Fruit fly (Drosophila melanogaster) whole organism, embryonic: Measurements from ENCODE around the gene kibra.

Experiments
- Atf-2 ChIP-seq: fragments of 200-800 bp; sonication (Bioruptor generic); optimal IDR thresholded peaks from 2 replicates; lab custom pipeline; 2016; ENCODE audit warnings: missing biosample characterization, missing genetic modification characterization
- Bgb ChIP-seq: fragments of 200-800 bp; sonication (Bioruptor generic); IDR thresholded peaks from 2 replicates; pipeline ENCODE4 v1.3.6; 2022; ENCODE audit warnings: missing biosample characterization, missing genetic modification characterization; ENCODE audit not compliant: partially characterized antibody
- CG10209 ChIP-seq: fragments of 200-800 bp; sonication (Bioruptor generic); optimal IDR thresholded peaks from 3 replicates; lab custom pipeline; 2017; ENCODE audit warnings: missing biosample characterization, mild to moderate bottlenecking, missing genetic modification characterization, missing genetic modification reagents
- CG10366 ChIP-seq: fragments of 200-800 bp; sonication (Bioruptor generic); IDR thresholded peaks from 2 replicates; pipeline ENCODE4 v1.3.6; 2022; ENCODE audit warnings: missing biosample characterization, missing genetic modification characterization
- CG11085 ChIP-seq: fragments of 200-800 bp; sonication (Bioruptor generic); IDR thresholded peaks from 2 replicates; pipeline ENCODE4 v1.3.6; 2022; ENCODE audit warnings: missing biosample characterization, missing genetic modification characterization
- CG12155 ChIP-seq: fragments of 200-800 bp; sonication (Bioruptor generic); optimal IDR thresholded peaks from 3 replicates; lab custom pipeline; 2016; ENCODE audit warnings: missing biosample characterization, missing genetic modification characterization
- CG13894 ChIP-seq: fragments of 200-800 bp; sonication (Bioruptor generic); optimal IDR thresholded peaks from 3 replicates; lab custom pipeline; 2018; ENCODE audit warnings: missing biosample characterization, mild to moderate bottlenecking, missing genetic modification characterization, moderate library complexity
- CG15269 ChIP-seq: fragments of 200-800 bp; sonication (Bioruptor generic); optimal IDR thresholded peaks from 2 replicates; lab custom pipeline; 2018; ENCODE audit warnings: missing biosample characterization, mild to moderate bottlenecking, missing genetic modification characterization, moderate library complexity
- CG17612 ChIP-seq: fragments of 200-800 bp; sonication (Bioruptor generic); IDR thresholded peaks from 2 replicates; pipeline ENCODE4 v1.3.6; 2022; ENCODE audit warnings: missing biosample characterization, missing genetic modification characterization
- CG1792 ChIP-seq: fragments of 200-800 bp; sonication (Bioruptor generic); optimal IDR thresholded peaks from 2 replicates; lab custom pipeline; 2016; ENCODE audit warnings: missing biosample characterization, missing genetic modification characterization
- CG18764 ChIP-seq: fragments of 200-800 bp; sonication (Bioruptor generic); optimal IDR thresholded peaks from 3 replicates; lab custom pipeline; 2016; ENCODE audit warnings: missing biosample characterization, missing genetic modification characterization
- CG2712 ChIP-seq: fragments of 200-800 bp; optimal IDR thresholded peaks from 3 replicates; lab custom pipeline; 2019; ENCODE audit warnings: missing biosample characterization, mild to moderate bottlenecking, missing genetic modification characterization, moderate library complexity
- CG2875 ChIP-seq: fragments of 200-800 bp; sonication (Bioruptor generic); optimal IDR thresholded peaks from 2 replicates; lab custom pipeline; 2017; ENCODE audit warnings: missing biosample characterization, mild to moderate bottlenecking, missing genetic modification characterization, missing genetic modification reagents
- CG7372 ChIP-seq: fragments of 200-800 bp; sonication (Bioruptor generic); IDR thresholded peaks from 2 replicates; pipeline ENCODE4 v1.3.6; 2022; ENCODE audit warnings: missing biosample characterization, missing genetic modification characterization
- CG8290 ChIP-seq, 3 experiments: fragments of 200-800 bp; sonication (Bioruptor generic); optimal IDR thresholded peaks; 2 replicates each; lab custom pipeline; 2016 to 2019; ENCODE audit warnings: missing biosample characterization in 3 of 3, missing genetic modification characterization in 3 of 3, mild to moderate bottlenecking in 2 of 3, moderate library complexity in 1 of 3
- CG9437 ChIP-seq: fragments of 200-800 bp; sonication (Bioruptor generic); optimal IDR thresholded peaks from 2 replicates; lab custom pipeline; 2018; ENCODE audit warnings: missing biosample characterization, mild to moderate bottlenecking, missing genetic modification characterization
- CG9817 ChIP-seq: fragments of 200-800 bp; sonication (Bioruptor generic); optimal IDR thresholded peaks from 2 replicates; lab custom pipeline; 2018; ENCODE audit warnings: missing biosample characterization, mild to moderate bottlenecking, missing genetic modification characterization, moderate library complexity
- CoRest ChIP-seq: fragments of 200-800 bp; sonication (Bioruptor generic); optimal IDR thresholded peaks from 3 replicates; lab custom pipeline; 2018; ENCODE audit warnings: missing biosample characterization, mild to moderate bottlenecking, missing genetic modification characterization, moderate library complexity
- Fer2 ChIP-seq: fragments of 200-800 bp; sonication (Bioruptor generic); optimal IDR thresholded peaks from 2 replicates; lab custom pipeline; 2018; ENCODE audit warnings: missing biosample characterization, mild to moderate bottlenecking, missing genetic modification characterization, moderate library complexity
- Hey ChIP-seq: fragments of 200-800 bp; sonication (Bioruptor generic); optimal IDR thresholded peaks from 3 replicates; lab custom pipeline; 2018; ENCODE audit warnings: missing biosample characterization, mild to moderate bottlenecking, missing genetic modification characterization
- Hmr ChIP-seq: fragments of 200-800 bp; sonication (Bioruptor generic); optimal IDR thresholded peaks from 3 replicates; lab custom pipeline; 2017; ENCODE audit warnings: mild to moderate bottlenecking, missing biosample characterization, missing genetic modification reagents, missing genetic modification characterization
- Scr ChIP-seq: fragments of 200-800 bp; sonication (Bioruptor generic); IDR thresholded peaks from 2 replicates; pipeline ENCODE4 v1.3.6; 2022; ENCODE audit warnings: missing biosample characterization, missing genetic modification characterization; ENCODE audit not compliant: partially characterized antibody
- Usf ChIP-seq: fragments of 200-800 bp; sonication (Bioruptor generic); optimal IDR thresholded peaks from 2 replicates; lab custom pipeline; 2017; ENCODE audit warnings: missing genotype, missing biosample characterization, missing genetic modification characterization
- Xrp1 ChIP-seq: fragments of 200-800 bp; sonication (Bioruptor generic); IDR thresholded peaks from 2 replicates; pipeline ENCODE4 v1.3.6; 2022; ENCODE audit warnings: missing biosample characterization, missing genetic modification characterization
- ase ChIP-seq: fragments of 200-800 bp; sonication (Bioruptor generic); IDR thresholded peaks from 3 replicates; pipeline ENCODE4 v1.3.6; 2022; ENCODE audit warnings: missing biosample characterization, missing genetic modification characterization
- ato ChIP-seq: fragments of 200-800 bp; sonication (Bioruptor generic); IDR thresholded peaks from 2 replicates; pipeline ENCODE4 v1.3.6; 2022; ENCODE audit warnings: missing biosample characterization, missing genetic modification characterization; ENCODE audit not compliant: partially characterized antibody
- crol ChIP-seq: fragments of 200-800 bp; sonication (Bioruptor generic); IDR thresholded peaks from 2 replicates; pipeline ENCODE4 v1.3.6; 2022; ENCODE audit warnings: missing biosample characterization, missing genetic modification characterization
- dati ChIP-seq: fragments of 200-800 bp; sonication (Bioruptor generic); IDR thresholded peaks from 2 replicates; pipeline ENCODE4 v1.3.6; 2022; ENCODE audit warnings: missing biosample characterization, missing genetic modification characterization
- dimm ChIP-seq: fragments of 200-800 bp; sonication (Bioruptor generic); IDR thresholded peaks from 2 replicates; pipeline ENCODE4 v1.3.6; 2022; ENCODE audit warnings: missing biosample characterization, missing genetic modification characterization
- dysf ChIP-seq: fragments of 200-800 bp; sonication (Bioruptor generic); IDR thresholded peaks from 3 replicates; pipeline ENCODE4 v1.3.6; 2022; ENCODE audit warnings: missing biosample characterization, missing genetic modification characterization
- eve ChIP-seq, 2 experiments: fragments of >200 bp; optimal IDR thresholded peaks; 2 replicates each; lab custom pipeline; 2017; ENCODE audit warnings: missing biosample characterization in 2 of 2, missing genetic modification characterization in 2 of 2
- ewg ChIP-seq: fragments of 200-800 bp; sonication (Bioruptor generic); optimal IDR thresholded peaks from 3 replicates; lab custom pipeline; 2017; ENCODE audit warnings: mild to moderate bottlenecking, missing biosample characterization, missing genetic modification reagents, missing genetic modification characterization
- ftz-f1 ChIP-seq: fragments of 200-800 bp; sonication (Bioruptor generic); optimal IDR thresholded peaks from 2 replicates; lab custom pipeline; 2016; ENCODE audit warnings: missing biosample characterization, missing genetic modification characterization
- gsb-n ChIP-seq: fragments of 200-800 bp; sonication (Bioruptor generic); optimal IDR thresholded peaks from 3 replicates; lab custom pipeline; 2018; ENCODE audit warnings: missing biosample characterization, mild to moderate bottlenecking, missing genetic modification characterization
- h ChIP-seq: fragments of >200 bp; optimal IDR thresholded peaks from 2 replicates; lab custom pipeline; 2017
- ind ChIP-seq: fragments of 200-800 bp; sonication (Bioruptor generic); optimal IDR thresholded peaks from 3 replicates; lab custom pipeline; 2016; ENCODE audit warnings: missing biosample characterization, missing genetic modification characterization
- insv ChIP-seq, 2 experiments: fragments of 200-800 bp; sonication (Bioruptor generic); optimal IDR thresholded peaks; 3 replicates each; lab custom pipeline; 2016 to 2018; ENCODE audit warnings: missing biosample characterization in 2 of 2, missing genetic modification characterization in 2 of 2
- klu ChIP-seq: fragments of 200-800 bp; sonication (Bioruptor generic); IDR thresholded peaks from 2 replicates; pipeline ENCODE4 v1.3.6; 2022; ENCODE audit warnings: missing biosample characterization, missing genetic modification characterization
- lola ChIP-seq, 3 experiments: fragments of >200 bp in 2 of 3; fragments of 200-800 bp in 1 of 3; sonication (Bioruptor generic) in 1 of 3; optimal IDR thresholded peaks; 2 replicates each; lab custom pipeline; 2017 to 2019; ENCODE audit warnings: missing biosample characterization in 3 of 3, missing genetic modification characterization in 3 of 3, mild to moderate bottlenecking in 1 of 3, moderate library complexity in 1 of 3
- otp ChIP-seq: fragments of 200-800 bp; sonication (Bioruptor generic); IDR thresholded peaks from 3 replicates; pipeline ENCODE4, ENCODE4 v1.3.6; 2022; ENCODE audit warnings: missing biosample characterization, missing genetic modification characterization
- pzg ChIP-seq: fragments of 200-800 bp; sonication (Bioruptor generic); optimal IDR thresholded peaks from 3 replicates; lab custom pipeline; 2018; ENCODE audit warnings: missing biosample characterization, mild to moderate bottlenecking, missing genetic modification characterization, moderate library complexity
- row ChIP-seq: fragments of 200-800 bp; sonication (Bioruptor generic); IDR thresholded peaks from 3 replicates; pipeline ENCODE4 v1.3.6; 2022; ENCODE audit warnings: missing biosample characterization, missing genetic modification characterization
- scrt ChIP-seq: fragments of 200-800 bp; sonication (Bioruptor generic); optimal IDR thresholded peaks from 2 replicates; lab custom pipeline; 2018; ENCODE audit warnings: missing biosample characterization, mild to moderate bottlenecking, missing genetic modification characterization, moderate library complexity
- sens ChIP-seq: fragments of 200-800 bp; sonication (Bioruptor generic); peaks from one replicate; lab custom pipeline; 2016; ENCODE audit warnings: missing biosample characterization, missing genetic modification characterization
- ssp ChIP-seq: fragments of 200-800 bp; sonication (Bioruptor generic); IDR thresholded peaks from 2 replicates; pipeline ENCODE4 v1.3.6; 2022; ENCODE audit warnings: missing biosample characterization, missing genetic modification characterization
- trh ChIP-seq: fragments of 200-800 bp; sonication (Bioruptor generic); optimal IDR thresholded peaks from 2 replicates; lab custom pipeline; 2016; ENCODE audit warnings: missing biosample characterization, missing genetic modification characterization
- unpg ChIP-seq: fragments of 200-800 bp; sonication (Bioruptor generic); optimal IDR thresholded peaks from 3 replicates; lab custom pipeline; 2018; ENCODE audit warnings: missing biosample characterization, mild to moderate bottlenecking, missing genetic modification characterization, moderate library complexity
- wor ChIP-seq: fragments of 200-800 bp; sonication (Bioruptor generic); IDR thresholded peaks from 2 replicates; pipeline ENCODE4 v1.3.6; 2022; ENCODE audit warnings: missing biosample characterization, missing genetic modification characterization
- zen ChIP-seq: fragments of 200-800 bp; sonication (Bioruptor generic); optimal IDR thresholded peaks from 3 replicates; lab custom pipeline; 2018; ENCODE audit warnings: missing biosample characterization, mild to moderate bottlenecking, missing genetic modification characterization, moderate library complexity

kibra gene

DNA sequence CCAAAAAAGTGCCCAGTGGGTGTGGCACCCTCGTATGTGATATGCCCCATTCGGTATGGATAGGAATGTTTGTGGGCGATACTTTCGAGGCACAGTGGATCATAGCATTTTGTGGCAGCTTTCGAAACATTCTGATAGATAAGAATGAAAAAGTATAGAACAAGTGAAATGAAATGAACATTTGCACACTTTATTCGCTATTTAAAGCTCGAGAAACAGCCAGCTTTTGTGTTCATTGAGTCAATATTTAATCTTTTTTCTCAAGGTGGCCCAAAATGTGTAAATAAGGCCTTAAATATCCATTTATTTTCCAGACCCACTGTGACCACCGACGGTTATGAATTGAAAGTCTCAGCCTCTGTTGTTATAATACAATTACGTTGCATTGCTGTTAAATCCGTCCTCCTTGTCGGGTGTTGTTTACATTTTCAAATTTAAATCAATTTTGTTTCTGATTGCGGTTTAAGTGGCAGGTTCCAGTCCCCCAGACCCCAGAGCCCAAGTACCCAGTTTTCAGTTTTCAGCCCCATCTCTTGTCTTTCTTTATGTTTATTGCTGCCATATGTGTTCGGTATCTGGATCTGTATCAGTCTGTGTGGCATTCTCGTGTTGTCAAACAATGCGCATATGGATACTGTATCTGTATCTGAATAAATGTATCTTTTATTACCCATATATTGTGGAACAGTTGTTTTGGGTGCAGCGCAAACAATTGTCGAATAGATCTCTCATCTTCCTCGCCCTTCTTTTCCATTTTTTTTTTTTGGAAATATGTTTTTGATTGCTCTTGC, 20.5 kb upstream of the kibra start (continued):
- TF ChIP-seq Bgb (GFP tag; lab: Robert Waterston, UW) (no peak), Hmr (GFP tag; lab: Kevin White, UChicago) (peak; percentile 4), ssp (GFP tag; lab: Robert Waterston, UW) (no peak), crol (GFP tag; lab: Robert Waterston, UW) (no peak), lola (GFP tag; optimal IDR thresholded peaks at IDR 0.05; lab: Kevin White, UChicago) (peak in 1 of 3 experiments; percentile 39), insv (GFP tag; optimal IDR thresholded peaks at IDR 0.05; lab: Kevin White, UChicago) (no peak), CG9437 (GFP tag; lab: Kevin White, UChicago) (peak; percentile 11), sens (GFP tag; lab: Kevin White, UChicago) (peak; percentile 84), Usf (GFP tag; lab: Kevin White, UChicago) (no peak), CG1792 (GFP tag; lab: Kevin White, UChicago) (no peak), CG9817 (tag; lab: Kevin White, UChicago) (no peak), row (no peak), eve (GFP tag; optimal IDR thresholded peaks at IDR 0.05; lab: Kevin White, UChicago) (peak in 1 of 2 experiments; percentile 42), trh (GFP tag; lab: Kevin White, UChicago) (no peak), pzg (GFP tag; lab: Kevin White, UChicago) (no peak), CG18764 (GFP tag; lab: Kevin White, UChicago) (no peak), ewg (GFP tag; lab: Kevin White, UChicago) (no peak), wor (peak; percentile 14; the same call in 1 of the 2 replicates), scrt (GFP tag; lab: Kevin White, UChicago) (no peak), zen (tag; lab: Kevin White, UChicago) (no peak), otp (GFP tag; lab: Robert Waterston, UW) (no peak), CG2875 (GFP tag; lab: Kevin White, UChicago) (peak; percentile 26), ind (no peak), Atf-2 (GFP tag; lab: Kevin White, UChicago) (no peak), CG13894 (tag; lab: Kevin White, UChicago) (no peak), Scr (GFP tag; lab: Robert Waterston, UW) (no peak), Xrp1 (GFP tag; lab: Robert Waterston, UW) (peak; percentile 25; the same call in 1 of the 2 replicates), Hey (tag; lab: Kevin White, UChicago) (no peak), gsb-n (tag; lab: Kevin White, UChicago) (peak; percentile 55), klu (GFP tag; lab: Robert Waterston, UW) (no peak), dimm (GFP tag; lab: Robert Waterston, UW) (no peak), CG11085 (GFP tag; lab: Robert Waterston, UW) (no peak), Fer2 (tag; lab: Kevin White, UChicago) (no peak), unpg (GFP tag; lab: Kevin White, UChicago) (peak; percentile 51), h (lab: Kevin White, UChicago) (no peak), ftz-f1 (GFP tag; lab: Kevin White, UChicago) (no peak), ase (GFP tag; lab: Robert Waterston, UW) (no peak), CG8290 (GFP tag; optimal IDR thresholded peaks at IDR 0.05; lab: Kevin White, UChicago) (no peak), CG8290 (tag; optimal IDR thresholded peaks at IDR 0.05; lab: Kevin White, UChicago) (peak in 1 of 2 experiments; percentile 3), CG15269 (tag; lab: Kevin White, UChicago) (peak; percentile 9), CG10209 (peak; percentile 32), ato (GFP tag; lab: Robert Waterston, UW) (no peak), dysf (peak; percentile 42; the same call in 1 of the 3 replicates), CG17612 (no peak), CG2712 (tag; lab: Kevin White, UChicago) (peak; percentile 48), CoRest (peak; percentile 32), CG7372 (GFP tag; lab: Robert Waterston, UW) (no peak), CG10366 (GFP tag; lab: Robert Waterston, UW) (no peak), dati (GFP tag; lab: Robert Waterston, UW) (no peak), CG12155 (GFP tag; lab: Kevin White, UChicago) (no peak)
